Worm (Caenorhabditis elegans) whole organism, L4 larva: ENCODE results near the gene pie-1.

Experiments
- D1046.2 ChIP-seq: fragments of 200-800 bp; sonication (Bioruptor generic); IDR thresholded peaks from 2 replicates; pipeline ENCODE4 v1.3.6; 2022; ENCODE audit warnings: missing genetic modification characterization, missing compliant biosample characterization
- F26F4.8 ChIP-seq: fragments of 200-800 bp; sonication (Bioruptor generic); conservative IDR thresholded peaks from 2 replicates; pipeline ENCODE4 v1.3.6; 2022; ENCODE audit warnings: missing genetic modification characterization, missing compliant biosample characterization
- F49E8.2 ChIP-seq: sonication (generic microtip); optimal IDR thresholded peaks from 2 replicates; lab custom pipeline; 2016; ENCODE audit warnings: missing compliant biosample characterization, mild to moderate bottlenecking, missing genetic modification characterization, borderline replicate concordance
- R02D3.7 ChIP-seq: fragments of 150-350 bp; sonication (generic microtip); optimal IDR thresholded peaks from 3 replicates; lab custom pipeline; 2014; ENCODE audit warnings: missing biosample characterization, missing genetic modification characterization
- T26A8.4 ChIP-seq: fragments of 200-800 bp; sonication (Bioruptor generic); IDR thresholded peaks from 2 replicates; pipeline ENCODE4 v1.3.6; 2022; ENCODE audit warnings: missing genetic modification characterization, missing compliant biosample characterization
- Y5F2A.4 ChIP-seq: fragments of 200-800 bp; sonication (Bioruptor generic); optimal IDR thresholded peaks from 2 replicates; lab custom pipeline; 2018; ENCODE audit warnings: mild to moderate bottlenecking, missing genetic modification characterization, missing compliant biosample characterization
- ZK337.2 ChIP-seq: fragments of 200-800 bp; sonication (Bioruptor generic); IDR thresholded peaks from 2 replicates; pipeline ENCODE4 v1.3.6; 2022; ENCODE audit warnings: missing genetic modification reagents, missing genetic modification characterization, missing compliant biosample characterization
- ZK546.5 ChIP-seq, 2 experiments: sonication (generic microtip); optimal IDR thresholded peaks; 2 replicates each; lab custom pipeline; 2017; ENCODE audit warnings: missing biosample characterization in 2 of 2, missing genetic modification characterization in 2 of 2
- arid-1 ChIP-seq: fragments of 200-800 bp; sonication (Bioruptor generic); conservative IDR thresholded peaks from 2 replicates; pipeline ENCODE4 v1.3.6; 2022; ENCODE audit warnings: missing genetic modification reagents, missing genetic modification characterization, missing compliant biosample characterization
- ceh-28 ChIP-seq: fragments of 150-350 bp; optimal IDR thresholded peaks from 2 replicates; lab custom pipeline; 2014; ENCODE audit warnings: missing biosample characterization, missing genetic modification reagents, missing genetic modification characterization
- ceh-32 ChIP-seq: sonication (generic microtip); optimal IDR thresholded peaks from 2 replicates; lab custom pipeline; 2016; ENCODE audit warnings: mild to moderate bottlenecking, missing genetic modification characterization, missing compliant biosample characterization; ENCODE audit not compliant: poor library complexity
- ceh-82 ChIP-seq: sonication (generic microtip); optimal IDR thresholded peaks from 2 replicates; lab custom pipeline; 2017; ENCODE audit warnings: missing biosample characterization, missing genetic modification characterization
- ces-1 ChIP-seq: fragments of 150-350 bp; sonication (generic microtip); optimal IDR thresholded peaks from 4 replicates; lab custom pipeline; 2014; ENCODE audit warnings: missing biosample characterization, missing genetic modification reagents, missing genetic modification characterization
- cey-2 ChIP-seq: sonication (generic microtip); optimal IDR thresholded peaks from 3 replicates; lab custom pipeline; 2017; ENCODE audit warnings: missing genetic modification characterization, mild to moderate bottlenecking, missing compliant biosample characterization, antibody characterized with exemption, borderline replicate concordance; ENCODE audit not compliant: insufficient read depth
- ctbp-1 ChIP-seq: fragments of 200-800 bp; sonication (Bioruptor generic); IDR thresholded peaks from 2 replicates; pipeline ENCODE4 v1.3.6; 2022; ENCODE audit warnings: missing genetic modification reagents, missing genetic modification characterization, missing compliant biosample characterization
- daf-16 ChIP-seq, 3 experiments: sonication (generic microtip); optimal IDR thresholded peaks; 2 replicates each; lab custom pipeline; 2016 to 2017; ENCODE audit warnings: missing genetic modification characterization in 3 of 3, missing genetic modification reagents in 3 of 3, mild to moderate bottlenecking in 2 of 3, missing compliant biosample characterization in 2 of 3, missing biosample characterization in 1 of 3, moderate library complexity in 1 of 3
- dmd-8 ChIP-seq: fragments of 200-800 bp; sonication (Bioruptor generic); IDR thresholded peaks from 2 replicates; pipeline ENCODE4 v1.3.6; 2022; ENCODE audit warnings: missing genetic modification characterization, missing compliant biosample characterization
- dpl-1 ChIP-seq: fragments of 150-350 bp; optimal IDR thresholded peaks from 2 replicates; lab custom pipeline; 2014; ENCODE audit warnings: missing biosample characterization, missing genetic modification reagents, missing genetic modification characterization
- dve-1 ChIP-seq: sonication (generic microtip); optimal IDR thresholded peaks from 2 replicates; lab custom pipeline; 2017; ENCODE audit warnings: antibody characterized with exemption, mild to moderate bottlenecking, missing genetic modification characterization, missing compliant biosample characterization; ENCODE audit not compliant: insufficient read depth
- egl-43 ChIP-seq: fragments of 200-800 bp; sonication (Bioruptor generic); IDR thresholded peaks from 2 replicates; pipeline ENCODE4 v1.3.6; 2022; ENCODE audit warnings: missing genetic modification reagents, missing genetic modification characterization, missing compliant biosample characterization
- fkh-10 ChIP-seq: fragments of 150-350 bp; optimal IDR thresholded peaks from 2 replicates; lab custom pipeline; 2014; ENCODE audit warnings: missing biosample characterization, missing genetic modification reagents, missing genetic modification characterization
- hif-1 ChIP-seq, 2 experiments: sonication (generic microtip); optimal IDR thresholded peaks; 2 replicates each; lab custom pipeline; 2016 to 2017; ENCODE audit warnings: missing compliant biosample characterization in 2 of 2, missing genetic modification characterization in 2 of 2, missing genetic modification reagents in 2 of 2, missing genotype in 2 of 2, mild to moderate bottlenecking in 1 of 2
- hlh-11 ChIP-seq: fragments of 200-800 bp; sonication (Bioruptor generic); optimal IDR thresholded peaks from 2 replicates; lab custom pipeline; 2018; ENCODE audit warnings: mild to moderate bottlenecking, missing genetic modification characterization, missing compliant biosample characterization
- hlh-30 ChIP-seq: sonication (generic microtip); optimal IDR thresholded peaks from 2 replicates; lab custom pipeline; 2017; ENCODE audit warnings: antibody characterized with exemption, mild to moderate bottlenecking, missing genetic modification characterization, missing compliant biosample characterization; ENCODE audit not compliant: insufficient read depth
- jun-1 ChIP-seq: fragments of 150-350 bp; optimal IDR thresholded peaks from 2 replicates; lab custom pipeline; 2014; ENCODE audit warnings: missing biosample characterization, missing genetic modification reagents, missing genetic modification characterization
- lin-15B ChIP-seq: fragments of 150-350 bp; sonication (generic microtip); optimal IDR thresholded peaks from 3 replicates; lab custom pipeline; 2014; ENCODE audit warnings: missing biosample characterization, missing genetic modification characterization
- lin-29 ChIP-seq: fragments of 200-800 bp; sonication (Bioruptor generic); IDR thresholded peaks from 2 replicates; pipeline ENCODE4 v1.3.6; 2022; ENCODE audit warnings: missing genetic modification reagents, missing genetic modification characterization, missing compliant biosample characterization
- lin-38 ChIP-seq: fragments of 200-800 bp; sonication (Bioruptor generic); IDR thresholded peaks from 2 replicates; pipeline ENCODE4 v1.3.6; 2022; ENCODE audit warnings: missing genetic modification reagents, missing genetic modification characterization, missing compliant biosample characterization
- lsy-2 ChIP-seq, 2 experiments: fragments of 150-350 bp in 1 of 2; sonication (generic microtip) in 1 of 2; optimal IDR thresholded peaks; 2 replicates each; lab custom pipeline; 2014 to 2017; ENCODE audit warnings: missing biosample characterization in 2 of 2, missing genetic modification characterization in 2 of 2
- madf-5 ChIP-seq, 2 experiments: fragments of 200-800 bp; sonication (Bioruptor generic); IDR thresholded peaks; 2 replicates each; pipeline ENCODE4 v1.3.6; 2022; ENCODE audit warnings: missing compliant biosample characterization in 2 of 2, missing genetic modification characterization in 2 of 2
- madf-9 ChIP-seq: fragments of 200-800 bp; sonication (Bioruptor generic); conservative IDR thresholded peaks from 2 replicates; pipeline ENCODE4 v1.3.6; 2022; ENCODE audit warnings: missing genetic modification reagents, missing genetic modification characterization, missing compliant biosample characterization
- mdt-29 ChIP-seq: fragments of 200-800 bp; sonication (Bioruptor generic); IDR thresholded peaks from 2 replicates; pipeline ENCODE4 v1.3.6; 2022; ENCODE audit warnings: missing genetic modification reagents, missing genetic modification characterization, missing compliant biosample characterization
- mxl-2 ChIP-seq: fragments of 200-800 bp; sonication (Bioruptor generic); conservative IDR thresholded peaks from 2 replicates; pipeline ENCODE4 v1.3.6; 2022; ENCODE audit warnings: missing genetic modification reagents, missing genetic modification characterization, missing compliant biosample characterization
- mxl-3 ChIP-seq: fragments of 200-800 bp; sonication (Bioruptor generic); optimal IDR thresholded peaks from 2 replicates; lab custom pipeline; 2018; ENCODE audit warnings: mild to moderate bottlenecking, missing genetic modification characterization, missing compliant biosample characterization
- nhr-102 ChIP-seq: sonication (generic microtip); optimal IDR thresholded peaks from 2 replicates; lab custom pipeline; 2016; ENCODE audit warnings: mild to moderate bottlenecking, missing genetic modification characterization, moderate library complexity, missing compliant biosample characterization
- nhr-6 ChIP-seq: fragments of 150-350 bp; optimal IDR thresholded peaks from 2 replicates; lab custom pipeline; 2014; ENCODE audit warnings: missing biosample characterization, missing genetic modification characterization
- pha-4 ChIP-seq, 2 experiments: fragments of 150-350 bp in 1 of 2; fragments of 200-800 bp in 1 of 2; sonication (Bioruptor generic) in 1 of 2; IDR thresholded peaks in 1 of 2; optimal IDR thresholded peaks in 1 of 2; 2 replicates each; pipeline versions ENCODE4 v1.3.6 to Lab custom; 2014 to 2022; ENCODE audit warnings: missing genetic modification characterization in 2 of 2, missing genetic modification reagents in 2 of 2, missing biosample characterization in 1 of 2, missing compliant biosample characterization in 1 of 2
- php-3 ChIP-seq: fragments of 200-800 bp; sonication (Bioruptor generic); IDR thresholded peaks from 2 replicates; pipeline ENCODE4 v1.3.6; 2022; ENCODE audit warnings: missing genetic modification reagents, missing genetic modification characterization, missing compliant biosample characterization
- snpc-4 ChIP-seq: fragments of 150-350 bp; optimal IDR thresholded peaks from 2 replicates; lab custom pipeline; 2014; ENCODE audit warnings: missing biosample characterization, missing genetic modification characterization
- zfp-2 ChIP-seq: sonication (generic microtip); optimal IDR thresholded peaks from 2 replicates; lab custom pipeline; 2016; ENCODE audit warnings: mild to moderate bottlenecking, missing genetic modification characterization, missing compliant biosample characterization
- zfp-3 ChIP-seq: fragments of 200-800 bp; sonication (Bioruptor generic); conservative IDR thresholded peaks from 2 replicates; pipeline ENCODE4 v1.3.6; 2022; ENCODE audit warnings: missing genetic modification reagents, missing genetic modification characterization, missing compliant biosample characterization
- zip-11 ChIP-seq: fragments of 200-800 bp; sonication (Bioruptor generic); IDR thresholded peaks from 2 replicates; pipeline ENCODE4 v1.3.6; 2022; ENCODE audit warnings: missing genetic modification characterization, missing compliant biosample characterization
- ztf-7 ChIP-seq: fragments of 150-350 bp; optimal IDR thresholded peaks from 2 replicates; lab custom pipeline; 2014; ENCODE audit warnings: missing biosample characterization, missing genetic modification characterization

pie-1 gene

DNA sequence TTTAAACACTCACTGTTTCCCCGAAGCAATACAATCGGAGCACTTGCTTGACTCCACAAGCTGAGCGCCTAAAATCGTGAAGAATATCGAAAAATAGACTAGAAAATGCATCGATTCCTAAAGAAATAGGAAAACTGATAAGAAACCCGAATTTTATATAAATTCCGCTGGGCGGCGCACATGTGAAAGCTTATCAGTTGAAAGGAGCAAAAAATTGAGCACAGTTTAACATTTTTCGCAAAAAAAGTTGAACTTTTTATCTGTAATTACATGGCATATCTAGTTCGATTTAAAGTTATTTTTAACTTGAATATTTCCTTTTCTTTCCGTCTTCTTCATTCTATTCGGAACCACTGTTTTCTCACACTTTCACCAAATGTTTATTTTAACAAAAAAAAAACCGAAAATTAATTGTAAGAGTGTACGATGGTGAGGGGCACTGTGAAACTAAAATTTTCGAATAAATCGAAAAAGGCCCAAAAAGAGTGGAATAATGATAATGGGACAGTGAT is 19.4 kb downstream of the pie-1 start, which contains the start of gene Y49E10.18 (continued):
- TF ChIP-seq lin-29 (GFP tag; lab: Robert Waterston, UW) (no peak), ZK546.5 (tag; optimal IDR thresholded peaks at IDR 0.05; lab: Kevin White, UChicago) (no peak), ztf-7 (no peak), T26A8.4 (GFP tag; lab: Robert Waterston, UW) (no peak), D1046.2 (no peak), lin-15B (tag; lab: Kevin White, UChicago) (no peak), daf-16 (GFP tag; optimal IDR thresholded peaks at IDR 0.05; lab: Kevin White, UChicago) (no peak), daf-16 (tag; optimal IDR thresholded peaks at IDR 0.05; lab: Kevin White, UChicago) (peak; percentile 43), ceh-32 (tag; lab: Kevin White, UChicago) (no peak), mxl-3 (GFP tag; lab: Kevin White, UChicago) (peak; percentile 1), dmd-8 (GFP tag; lab: Robert Waterston, UW) (no peak), lsy-2 (tag; optimal IDR thresholded peaks at IDR 0.05; lab: Kevin White, UChicago) (no peak), lin-38 (GFP tag; lab: Robert Waterston, UW) (peak; percentile 20; the same call in 1 of the 2 replicates), F26F4.8 (GFP tag; lab: Robert Waterston, UW) (no peak), zfp-2 (tag; lab: Kevin White, UChicago) (no peak), F49E8.2 (tag; lab: Kevin White, UChicago) (no peak), hlh-11 (tag; lab: Kevin White, UChicago) (peak; percentile 21), dpl-1 (GFP tag; lab: Kevin White, UChicago) (no peak), dve-1 (tag; lab: Kevin White, UChicago) (peak; percentile 53), ces-1 (GFP tag; lab: Kevin White, UChicago) (no peak), madf-9 (GFP tag; lab: Robert Waterston, UW) (no peak)

DNA sequence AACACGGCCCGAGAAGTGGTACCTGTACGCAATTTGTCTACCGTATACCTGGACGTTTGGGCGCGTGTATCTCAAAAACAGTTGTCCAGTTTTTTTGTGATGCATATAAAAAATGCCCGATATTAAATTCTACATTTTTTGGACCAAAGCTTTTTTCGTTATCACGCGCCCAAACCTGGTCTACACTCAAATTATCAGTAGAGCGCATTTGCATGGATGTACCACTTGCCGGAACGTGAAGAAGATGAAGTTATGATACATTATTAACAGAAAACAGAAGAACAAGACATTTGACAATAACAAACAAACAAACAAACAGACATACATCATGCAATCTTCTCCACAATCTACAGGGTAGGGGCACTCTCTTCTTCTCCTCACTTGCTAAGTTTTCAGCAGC is 20.9 kb downstream of the pie-1 start:
- peak; percentile 23 for TF ChIP-seq hlh-30 (tag; lab: Kevin White, UChicago)
- peak; percentile 64 for TF ChIP-seq lin-38 (GFP tag; lab: Robert Waterston, UW)
- TF ChIP-seq, all 104 proteins: peak for 2; not testable (repeated sequence) for 102

DNA sequence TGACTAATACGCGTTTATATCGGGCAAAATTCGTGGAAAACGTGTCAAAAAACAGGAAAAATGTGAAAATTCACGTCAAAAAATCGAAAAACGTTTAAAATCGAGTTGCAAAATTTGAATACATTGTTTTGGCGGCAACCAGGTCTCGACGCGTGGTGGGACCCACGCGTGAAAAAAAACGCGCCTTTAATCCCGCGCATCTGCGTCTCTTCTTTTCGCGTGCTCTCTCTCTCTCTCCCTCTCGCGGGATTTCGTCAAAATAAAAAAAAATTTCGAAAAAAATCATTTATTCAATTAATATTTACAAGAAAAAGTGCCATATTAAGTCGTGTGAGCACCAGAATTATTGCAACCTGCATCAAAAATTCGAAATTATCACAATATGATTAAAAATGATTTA is 26.6 kb downstream of the pie-1 start, which contains the start of gene ani-1:
ani-1 (minus strand) TSS at position 61 of the 400 bp plus-strand sequence.
- TF ChIP-seq nhr-6 (peak; percentile 63), R02D3.7 (tag; lab: Kevin White, UChicago) (no peak), zfp-3 (GFP tag; lab: Robert Waterston, UW) (0 out of 2 replicates have a peak, but pooled peaks have one; percentile 24), cey-2 (tag; lab: Kevin White, UChicago) (no peak), ceh-32 (tag; lab: Kevin White, UChicago) (no peak), Y5F2A.4 (GFP tag; lab: Kevin White, UChicago) (no peak), snpc-4 (tag; lab: Kevin White, UChicago) (no peak), hlh-30 (tag; lab: Kevin White, UChicago) (peak; percentile 54), F49E8.2 (tag; lab: Kevin White, UChicago) (peak; percentile 31), egl-43 (no peak), php-3 (no peak), jun-1 (tag; lab: Kevin White, UChicago) (no peak), mxl-2 (GFP tag; lab: Robert Waterston, UW) (no peak), ceh-28 (tag; lab: Kevin White, UChicago) (no peak), hlh-11 (tag; lab: Kevin White, UChicago) (no peak), hif-1 (tag; optimal IDR thresholded peaks at IDR 0.05; lab: Kevin White, UChicago) (peak in 1 of 2 experiments; percentile 33), arid-1 (GFP tag; lab: Robert Waterston, UW) (peak; percentile 42; the same call in 1 of the 2 replicates), fkh-10 (GFP tag; lab: Kevin White, UChicago) (no peak), lin-38 (GFP tag; lab: Robert Waterston, UW) (peak; percentile 77), pha-4 (GFP tag; IDR thresholded peaks at IDR 0.05; lab: Robert Waterston, UW) (0 out of 2 replicates have a peak, but pooled peaks have one; percentile 49), pha-4 (tag; optimal IDR thresholded peaks at IDR 0.05; lab: Kevin White, UChicago) (no peak), ZK337.2 (GFP tag; lab: Robert Waterston, UW) (no peak), madf-5 (GFP tag; IDR thresholded peaks at IDR 0.05; lab: Robert Waterston, UW) (no peak), ctbp-1 (GFP tag; lab: Robert Waterston, UW) (no peak), mdt-29 (GFP tag; lab: Robert Waterston, UW) (no peak), nhr-102 (tag; lab: Kevin White, UChicago) (peak; percentile 14), ceh-82 (tag; lab: Kevin White, UChicago) (no peak), F26F4.8 (GFP tag; lab: Robert Waterston, UW) (no peak), zip-11 (GFP tag; lab: Robert Waterston, UW) (no peak)
